Fruit fly (Drosophila melanogaster) whole organism, embryonic: ENCODE results near the gene dysf.
A peak's percentile ranks its signal among the peaks of the same experiment; 100 is the strongest.

Experiments used
- CG11247 ChIP-seq: fragments of 200-800 bp; sonication (Bioruptor generic); IDR thresholded peaks from 2 replicates; pipeline ENCODE4 v1.3.6; 2022; ENCODE audit warnings: missing biosample characterization, missing genetic modification characterization
- CG11560 ChIP-seq: fragments of 200-800 bp; sonication (Bioruptor generic); IDR thresholded peaks from 3 replicates; pipeline ENCODE4 v1.3.6; 2022; ENCODE audit warnings: missing biosample characterization, missing genetic modification characterization
- CG12155 ChIP-seq: fragments of 200-800 bp; sonication (Bioruptor generic); optimal IDR thresholded peaks from 3 replicates; lab custom pipeline; 2016; ENCODE audit warnings: missing biosample characterization, missing genetic modification characterization
- CG17829 ChIP-seq: fragments of 200-800 bp; optimal IDR thresholded peaks from 2 replicates; lab custom pipeline; 2019; ENCODE audit warnings: missing biosample characterization, mild to moderate bottlenecking, missing genetic modification characterization, moderate library complexity
- CG1832 ChIP-seq: fragments of 200-800 bp; sonication (Bioruptor generic); optimal IDR thresholded peaks from 2 replicates; lab custom pipeline; 2017; ENCODE audit warnings: missing biosample characterization, mild to moderate bottlenecking, missing genetic modification characterization, inconsistent platforms
- CG18599 ChIP-seq: fragments of 200-800 bp; sonication (Bioruptor generic); optimal IDR thresholded peaks from 3 replicates; lab custom pipeline; 2017; ENCODE audit warnings: missing biosample characterization, missing genetic modification characterization, mild to moderate bottlenecking, moderate library complexity, missing genetic modification reagents
- CG2712 ChIP-seq: fragments of 200-800 bp; optimal IDR thresholded peaks from 3 replicates; lab custom pipeline; 2019; ENCODE audit warnings: missing biosample characterization, mild to moderate bottlenecking, missing genetic modification characterization, moderate library complexity
- CG32767 ChIP-seq: fragments of 200-800 bp; sonication (Bioruptor generic); IDR thresholded peaks from 2 replicates; pipeline ENCODE4 v1.3.6; 2022; ENCODE audit warnings: missing biosample characterization, missing genetic modification characterization
- CG3407 ChIP-seq: fragments of 200-800 bp; sonication (Bioruptor generic); optimal IDR thresholded peaks from 2 replicates; lab custom pipeline; 2018; ENCODE audit warnings: missing biosample characterization, mild to moderate bottlenecking, missing genetic modification characterization
- CG34224 ChIP-seq: fragments of 200-800 bp; sonication (Bioruptor generic); IDR thresholded peaks from 3 replicates; pipeline ENCODE4 v1.3.6; 2022; ENCODE audit warnings: missing biosample characterization, missing genetic modification characterization; ENCODE audit not compliant: partially characterized antibody
- CG34376 ChIP-seq: fragments of 200-800 bp; sonication (Bioruptor generic); optimal IDR thresholded peaks from 2 replicates; lab custom pipeline; 2018; ENCODE audit warnings: missing biosample characterization, mild to moderate bottlenecking, missing genetic modification characterization
- CG3838 ChIP-seq: fragments of 200-800 bp; sonication (Bioruptor generic); optimal IDR thresholded peaks from 3 replicates; lab custom pipeline; 2016; ENCODE audit warnings: missing biosample characterization, missing genetic modification characterization
- CG4360 ChIP-seq: fragments of 200-800 bp; sonication (Bioruptor generic); IDR thresholded peaks from 2 replicates; pipeline ENCODE4 v1.3.6; 2022; ENCODE audit warnings: missing biosample characterization, missing genetic modification characterization
- CG5180 ChIP-seq: fragments of 200-800 bp; sonication (Bioruptor generic); optimal IDR thresholded peaks from 3 replicates; lab custom pipeline; 2017; ENCODE audit warnings: missing biosample characterization, missing genetic modification characterization, mild to moderate bottlenecking, moderate library complexity, missing genetic modification reagents
- CG6813 ChIP-seq: fragments of 200-800 bp; sonication (Bioruptor generic); optimal IDR thresholded peaks from 2 replicates; lab custom pipeline; 2017; ENCODE audit warnings: missing biosample characterization, missing genetic modification characterization, mild to moderate bottlenecking, moderate library complexity, missing genetic modification reagents
- CG7745 ChIP-seq: fragments of 200-800 bp; sonication (Bioruptor generic); optimal IDR thresholded peaks from 2 replicates; lab custom pipeline; 2018; ENCODE audit warnings: missing biosample characterization, mild to moderate bottlenecking, missing genetic modification characterization, moderate library complexity
- CG8281 ChIP-seq: fragments of 200-800 bp; sonication (Bioruptor generic); optimal IDR thresholded peaks from 2 replicates; lab custom pipeline; 2018; ENCODE audit warnings: missing biosample characterization, mild to moderate bottlenecking, missing genetic modification characterization, moderate library complexity
- CG8290 ChIP-seq, 3 experiments: fragments of 200-800 bp; sonication (Bioruptor generic); optimal IDR thresholded peaks; 2 replicates each; lab custom pipeline; 2016 to 2019; ENCODE audit warnings: missing biosample characterization in 3 of 3, missing genetic modification characterization in 3 of 3, mild to moderate bottlenecking in 2 of 3, moderate library complexity in 1 of 3
- CG8388 ChIP-seq: fragments of 200-800 bp; sonication (Bioruptor generic); optimal IDR thresholded peaks from 2 replicates; lab custom pipeline; 2019; ENCODE audit warnings: missing biosample characterization, mild to moderate bottlenecking, missing genetic modification characterization, moderate library complexity
- CG8924 ChIP-seq: fragments of 200-800 bp; optimal IDR thresholded peaks from 3 replicates; lab custom pipeline; 2019; ENCODE audit warnings: missing biosample characterization, mild to moderate bottlenecking, missing genetic modification characterization, moderate library complexity
- D ChIP-seq, 2 experiments: fragments of 200-800 bp in 1 of 2; fragments of >200 bp in 1 of 2; sonication (Bioruptor generic) in 1 of 2; optimal IDR thresholded peaks; 2 replicates in 1 of 2; 3 replicates in 1 of 2; lab custom pipeline; 2017; ENCODE audit warnings: mild to moderate bottlenecking in 1 of 2, missing biosample characterization in 1 of 2, missing genetic modification characterization in 1 of 2, missing genetic modification reagents in 1 of 2
- D19A ChIP-seq: fragments of 200-800 bp; optimal IDR thresholded peaks from 3 replicates; lab custom pipeline; 2019; ENCODE audit warnings: missing biosample characterization, mild to moderate bottlenecking, missing genetic modification characterization, moderate library complexity
- Deaf1 ChIP-seq: fragments of 200-800 bp; optimal IDR thresholded peaks from 3 replicates; lab custom pipeline; 2019; ENCODE audit warnings: missing biosample characterization, mild to moderate bottlenecking, missing genetic modification characterization, moderate library complexity
- Doc3 ChIP-seq: fragments of 200-800 bp; sonication (Bioruptor generic); IDR thresholded peaks from 3 replicates; pipeline ENCODE4 v1.3.6; 2022; ENCODE audit warnings: missing biosample characterization, missing genetic modification characterization; ENCODE audit not compliant: partially characterized antibody
- Ets65A ChIP-seq: fragments of 200-800 bp; sonication (Bioruptor generic); peaks from one replicate; lab custom pipeline; 2016; ENCODE audit warnings: missing biosample characterization, missing genetic modification characterization
- HLH54F ChIP-seq: fragments of 200-800 bp; sonication (Bioruptor generic); optimal IDR thresholded peaks from 3 replicates; lab custom pipeline; 2016; ENCODE audit warnings: missing biosample characterization, missing genetic modification characterization
- HLHmδ ChIP-seq: fragments of 200-800 bp; sonication (Bioruptor generic); optimal IDR thresholded peaks from 2 replicates; lab custom pipeline; 2018; ENCODE audit warnings: missing biosample characterization, mild to moderate bottlenecking, missing genetic modification characterization, moderate library complexity
- Neu2 ChIP-seq: fragments of 200-800 bp; sonication (Bioruptor generic); optimal IDR thresholded peaks from 3 replicates; lab custom pipeline; 2016; ENCODE audit warnings: missing biosample characterization, missing genetic modification characterization, borderline replicate concordance
- Sry-β ChIP-seq: fragments of 200-800 bp; sonication (Bioruptor generic); optimal IDR thresholded peaks from 2 replicates; lab custom pipeline; 2018; ENCODE audit warnings: missing biosample characterization, mild to moderate bottlenecking, missing genetic modification characterization, moderate library complexity
- abd-A ChIP-seq: fragments of 200-800 bp; sonication (Bioruptor generic); optimal IDR thresholded peaks from 3 replicates; lab custom pipeline; 2019; ENCODE audit warnings: missing biosample characterization, mild to moderate bottlenecking, missing genetic modification characterization, moderate library complexity
- ac ChIP-seq: fragments of 200-800 bp; sonication (Bioruptor generic); optimal IDR thresholded peaks from 3 replicates; lab custom pipeline; 2017; ENCODE audit warnings: missing biosample characterization, mild to moderate bottlenecking, missing genetic modification characterization
- az2 ChIP-seq: fragments of 200-800 bp; sonication (Bioruptor generic); optimal IDR thresholded peaks from 3 replicates; lab custom pipeline; 2016; ENCODE audit warnings: missing biosample characterization, missing genetic modification characterization
- btn ChIP-seq: fragments of 200-800 bp; sonication (Bioruptor generic); optimal IDR thresholded peaks from 2 replicates; lab custom pipeline; 2016; ENCODE audit warnings: missing biosample characterization, missing genetic modification characterization
- cg ChIP-seq: fragments of 200-800 bp; sonication (Bioruptor generic); optimal IDR thresholded peaks from 3 replicates; lab custom pipeline; 2019; ENCODE audit warnings: missing biosample characterization, mild to moderate bottlenecking, missing genetic modification characterization, moderate library complexity
- da ChIP-seq: fragments of 200-800 bp; sonication (Bioruptor generic); optimal IDR thresholded peaks from 2 replicates; lab custom pipeline; 2016; ENCODE audit warnings: missing biosample characterization, missing genetic modification characterization
- dati ChIP-seq: fragments of 200-800 bp; sonication (Bioruptor generic); IDR thresholded peaks from 2 replicates; pipeline ENCODE4 v1.3.6; 2022; ENCODE audit warnings: missing biosample characterization, missing genetic modification characterization
- dmrt11E ChIP-seq: fragments of 200-800 bp; sonication (Bioruptor generic); optimal IDR thresholded peaks from 3 replicates; lab custom pipeline; 2018; ENCODE audit warnings: missing biosample characterization, mild to moderate bottlenecking, missing genetic modification characterization, moderate library complexity
- ewg ChIP-seq: fragments of 200-800 bp; sonication (Bioruptor generic); optimal IDR thresholded peaks from 3 replicates; lab custom pipeline; 2017; ENCODE audit warnings: mild to moderate bottlenecking, missing biosample characterization, missing genetic modification reagents, missing genetic modification characterization
- kah ChIP-seq: fragments of 200-800 bp; sonication (Bioruptor generic); optimal IDR thresholded peaks from 2 replicates; lab custom pipeline; 2018; ENCODE audit warnings: missing biosample characterization, mild to moderate bottlenecking, missing genetic modification characterization
- kni ChIP-seq: fragments of 200-800 bp; sonication (Bioruptor generic); optimal IDR thresholded peaks from 3 replicates; lab custom pipeline; 2017; ENCODE audit warnings: mild to moderate bottlenecking, missing biosample characterization, missing genetic modification reagents, missing genetic modification characterization
- pb ChIP-seq: fragments of 200-800 bp; sonication (Bioruptor generic); optimal IDR thresholded peaks from 3 replicates; lab custom pipeline; 2016; ENCODE audit warnings: missing biosample characterization, missing genetic modification characterization
- pros ChIP-seq: fragments of 200-800 bp; sonication (Bioruptor generic); optimal IDR thresholded peaks from 3 replicates; lab custom pipeline; 2019; ENCODE audit warnings: missing biosample characterization, mild to moderate bottlenecking, missing genetic modification characterization, moderate library complexity
- sqz ChIP-seq: fragments of 200-800 bp; sonication (Bioruptor generic); optimal IDR thresholded peaks from 3 replicates; lab custom pipeline; 2018; ENCODE audit warnings: missing biosample characterization, mild to moderate bottlenecking, missing genetic modification characterization
- tap ChIP-seq: fragments of 200-800 bp; optimal IDR thresholded peaks from 3 replicates; lab custom pipeline; 2019; ENCODE audit warnings: missing biosample characterization, mild to moderate bottlenecking, missing genetic modification characterization, moderate library complexity
- tll ChIP-seq, 2 experiments: fragments of 200-800 bp in 1 of 2; fragments of >200 bp in 1 of 2; sonication (Bioruptor generic) in 1 of 2; optimal IDR thresholded peaks; 2 replicates each; lab custom pipeline; 2017 to 2019; ENCODE audit warnings: missing biosample characterization in 2 of 2, missing genetic modification characterization in 2 of 2, mild to moderate bottlenecking in 1 of 2, moderate library complexity in 1 of 2
- twi ChIP-seq: fragments of 200-800 bp; optimal IDR thresholded peaks from 2 replicates; lab custom pipeline; 2019; ENCODE audit warnings: missing biosample characterization, mild to moderate bottlenecking, missing genetic modification characterization, moderate library complexity
- zen ChIP-seq: fragments of 200-800 bp; sonication (Bioruptor generic); optimal IDR thresholded peaks from 3 replicates; lab custom pipeline; 2018; ENCODE audit warnings: missing biosample characterization, mild to moderate bottlenecking, missing genetic modification characterization, moderate library complexity

Gene dysf

dm6 chr3R:26034643-26035368, 63.7 kb downstream of the dysf start (continued):
- peak; percentile 38 for TF ChIP-seq Deaf1 (tag; lab: Kevin White, UChicago)
- peak; percentile 95 for TF ChIP-seq kni (GFP tag; lab: Kevin White, UChicago)
- no peak for TF ChIP-seq CG2712
- peak; percentile 4 for TF ChIP-seq D19A (tag; lab: Kevin White, UChicago)
- TF ChIP-seq CG5180 (GFP tag; lab: Kevin White, UChicago), result no peak
- no peak for TF ChIP-seq CG3838 (GFP tag; lab: Kevin White, UChicago)
- TF ChIP-seq CG1832, result peak; percentile 36
- TF ChIP-seq CG34224 (GFP tag; lab: Robert Waterston, UW), result no peak
- peak; percentile 67 for TF ChIP-seq sqz (GFP tag; lab: Kevin White, UChicago)
- peak; percentile 51 for TF ChIP-seq cg
- no peak for TF ChIP-seq CG8388 (GFP tag; lab: Kevin White, UChicago)
- TF ChIP-seq abd-A (tag; lab: Kevin White, UChicago), result peak; percentile 17
- peak; percentile 66 for TF ChIP-seq D (optimal IDR thresholded peaks at IDR 0.05; lab: Kevin White, UChicago)
- no peak for TF ChIP-seq D (GFP tag; optimal IDR thresholded peaks at IDR 0.05; lab: Kevin White, UChicago)
- peak; percentile 57 for TF ChIP-seq Ets65A (GFP tag; lab: Kevin White, UChicago)
- no peak for TF ChIP-seq Neu2 (GFP tag; lab: Kevin White, UChicago)
- peak; percentile 92 for TF ChIP-seq pros (GFP tag; lab: Kevin White, UChicago)
- TF ChIP-seq dmrt11E (tag; lab: Kevin White, UChicago), result no peak
- no peak for TF ChIP-seq Sry-β (GFP tag; lab: Kevin White, UChicago)
- TF ChIP-seq tap (tag; lab: Kevin White, UChicago), result no peak
- peak; percentile 85 for TF ChIP-seq twi (tag; lab: Kevin White, UChicago)
- peak; percentile 91 for TF ChIP-seq CG4360 (GFP tag; lab: Robert Waterston, UW)
- TF ChIP-seq CG11247 (GFP tag; lab: Robert Waterston, UW), result no peak
- peak; percentile 31 for TF ChIP-seq ewg (GFP tag; lab: Kevin White, UChicago)
- TF ChIP-seq kah (GFP tag; lab: Kevin White, UChicago), result peak; percentile 60
- peak; percentile 20 for TF ChIP-seq da (GFP tag; lab: Kevin White, UChicago)
- TF ChIP-seq CG17829 (tag; lab: Kevin White, UChicago), result peak; percentile 6
- TF ChIP-seq HLH54F, result no peak
- TF ChIP-seq CG3407, result no peak
- no peak for TF ChIP-seq CG18599 (GFP tag; lab: Kevin White, UChicago)
- no peak for TF ChIP-seq zen (tag; lab: Kevin White, UChicago)
- peak; percentile 77 for TF ChIP-seq CG8924 (tag; lab: Kevin White, UChicago)
- TF ChIP-seq ac (GFP tag; lab: Kevin White, UChicago), result peak; percentile 82
- no peak for TF ChIP-seq dati
- peak; percentile 62 for TF ChIP-seq HLHmδ
- TF ChIP-seq pb (GFP tag; lab: Kevin White, UChicago), result no peak
- peak; percentile 25 for TF ChIP-seq CG7745
- no peak for TF ChIP-seq CG11560 (tag; lab: Robert Waterston, UW)
- peak in 1 of 2 experiments; percentile 38 for TF ChIP-seq tll (GFP tag; optimal IDR thresholded peaks at IDR 0.05; lab: Kevin White, UChicago)
- TF ChIP-seq CG12155 (GFP tag; lab: Kevin White, UChicago), result no peak
- TF ChIP-seq CG8281 (tag; lab: Kevin White, UChicago), result peak; percentile 7
- no peak for TF ChIP-seq CG6813
- no peak for TF ChIP-seq CG34376 (GFP tag; lab: Kevin White, UChicago)
- TF ChIP-seq az2 (GFP tag; lab: Kevin White, UChicago), result no peak
- no peak for TF ChIP-seq Doc3
- no peak for TF ChIP-seq btn
- TF ChIP-seq CG32767, result no peak
- no peak for TF ChIP-seq CG8290 (GFP tag; optimal IDR thresholded peaks at IDR 0.05; lab: Kevin White, UChicago)
- no peak for TF ChIP-seq CG8290 (tag; optimal IDR thresholded peaks at IDR 0.05; lab: Kevin White, UChicago)
